Worm (Caenorhabditis elegans) whole organism, late embryonic: ENCODE results near the gene sly-1.

Experiments
- C08G9.2 ChIP-seq: sonication (generic microtip); optimal IDR thresholded peaks from 2 replicates; lab custom pipeline; 2016; ENCODE audit warnings: mild to moderate bottlenecking, missing genetic modification characterization, moderate library complexity, missing compliant biosample characterization
- C38D4.7 ChIP-seq: fragments of 200-800 bp; sonication (Bioruptor generic); optimal IDR thresholded peaks from 2 replicates; lab custom pipeline; 2018; ENCODE audit warnings: mild to moderate bottlenecking, missing genetic modification characterization, moderate library complexity, missing compliant biosample characterization
- T23F11.4 ChIP-seq: fragments of 200-800 bp; sonication (Bioruptor generic); optimal IDR thresholded peaks from 2 replicates; lab custom pipeline; 2018; ENCODE audit warnings: mild to moderate bottlenecking, missing genetic modification characterization, missing compliant biosample characterization
- Y22D7AL.16 ChIP-seq: sonication (generic microtip); optimal IDR thresholded peaks from 2 replicates; lab custom pipeline; 2016; ENCODE audit warnings: missing genetic modification characterization, missing compliant biosample characterization
- ceh-2 ChIP-seq: sonication (generic microtip); optimal IDR thresholded peaks from 2 replicates; lab custom pipeline; 2016; ENCODE audit warnings: missing genotype, missing genetic modification characterization, missing compliant biosample characterization
- ceh-24 ChIP-seq: sonication (generic microtip); optimal IDR thresholded peaks from 2 replicates; lab custom pipeline; 2016; ENCODE audit warnings: mild to moderate bottlenecking, missing genetic modification characterization, missing compliant biosample characterization
- ceh-45 ChIP-seq: fragments of 200-800 bp; sonication (Bioruptor generic); IDR thresholded peaks from 2 replicates; pipeline ENCODE4 v1.3.6; 2022; ENCODE audit warnings: missing genetic modification reagents, missing genetic modification characterization, missing compliant biosample characterization
- ceh-6 ChIP-seq: fragments of 200-800 bp; sonication (Bioruptor generic); optimal IDR thresholded peaks from 2 replicates; lab custom pipeline; 2018; ENCODE audit warnings: mild to moderate bottlenecking, missing genetic modification characterization, missing compliant biosample characterization
- ceh-9 ChIP-seq: sonication (generic microtip); optimal IDR thresholded peaks from 2 replicates; lab custom pipeline; 2016; ENCODE audit warnings: mild to moderate bottlenecking, missing genetic modification characterization, inconsistent platforms, missing compliant biosample characterization
- dmd-4 ChIP-seq: sonication (generic microtip); optimal IDR thresholded peaks from 2 replicates; lab custom pipeline; 2016; ENCODE audit warnings: borderline replicate concordance, missing genetic modification characterization, missing compliant biosample characterization
- dve-1 ChIP-seq: sonication (generic microtip); optimal IDR thresholded peaks from 2 replicates; lab custom pipeline; 2017; ENCODE audit warnings: antibody characterized with exemption, mild to moderate bottlenecking, missing genetic modification characterization, missing compliant biosample characterization
- elt-2 ChIP-seq: sonication (generic microtip); optimal IDR thresholded peaks from 2 replicates; lab custom pipeline; 2016; ENCODE audit warnings: missing genetic modification reagents, missing genetic modification characterization, missing compliant biosample characterization
- elt-4 ChIP-seq: sonication (generic microtip); optimal IDR thresholded peaks from 2 replicates; lab custom pipeline; 2016; ENCODE audit warnings: missing genetic modification characterization, missing compliant biosample characterization
- fkh-10 ChIP-seq: fragments of 150-350 bp; optimal IDR thresholded peaks from 2 replicates; lab custom pipeline; 2014; ENCODE audit warnings: missing biosample characterization, missing genetic modification reagents, missing genetic modification characterization
- fkh-6 ChIP-seq: sonication (generic microtip); optimal IDR thresholded peaks from 2 replicates; lab custom pipeline; 2016; ENCODE audit warnings: missing genetic modification characterization, missing compliant biosample characterization
- hlh-15 ChIP-seq: sonication (generic microtip); optimal IDR thresholded peaks from 2 replicates; lab custom pipeline; 2016; ENCODE audit warnings: missing genetic modification characterization, missing compliant biosample characterization
- hlh-8 ChIP-seq: sonication (generic microtip); optimal IDR thresholded peaks from 2 replicates; lab custom pipeline; 2016; ENCODE audit warnings: missing genotype, missing genetic modification characterization, missing compliant biosample characterization
- lin-11 ChIP-seq: fragments of 200-800 bp; sonication (Bioruptor generic); optimal IDR thresholded peaks from 2 replicates; lab custom pipeline; 2018; ENCODE audit warnings: mild to moderate bottlenecking, missing genetic modification characterization, missing compliant biosample characterization
- nfya-1 ChIP-seq: sonication (generic microtip); optimal IDR thresholded peaks from 2 replicates; lab custom pipeline; 2017; ENCODE audit warnings: missing genetic modification characterization, mild to moderate bottlenecking, missing compliant biosample characterization, antibody characterized with exemption, moderate library complexity
- nhr-11 ChIP-seq: fragments of 150-350 bp; optimal IDR thresholded peaks from 2 replicates; lab custom pipeline; 2014; ENCODE audit warnings: missing biosample characterization, missing genetic modification characterization
- npax-4 ChIP-seq: sonication (generic microtip); optimal IDR thresholded peaks from 2 replicates; lab custom pipeline; 2016; ENCODE audit warnings: missing genetic modification characterization, missing compliant biosample characterization
- pros-1 ChIP-seq: fragments of 150-350 bp; optimal IDR thresholded peaks from 2 replicates; lab custom pipeline; 2014; ENCODE audit warnings: missing biosample characterization, missing genetic modification reagents, missing genetic modification characterization
- ref-2 ChIP-seq: sonication (generic microtip); optimal IDR thresholded peaks from 2 replicates; lab custom pipeline; 2016; ENCODE audit warnings: missing genetic modification characterization, missing compliant biosample characterization
- rnt-1 ChIP-seq: sonication (generic microtip); optimal IDR thresholded peaks from 2 replicates; lab custom pipeline; 2016; ENCODE audit warnings: missing genetic modification characterization, missing compliant biosample characterization
- sox-2 ChIP-seq: fragments of 200-800 bp; sonication (Bioruptor generic); IDR thresholded peaks from 2 replicates; pipeline ENCODE4 v1.3.6; 2022; ENCODE audit warnings: missing genetic modification reagents, missing genetic modification characterization, missing compliant biosample characterization
- syd-9 ChIP-seq: sonication (generic microtip); optimal IDR thresholded peaks from 2 replicates; lab custom pipeline; 2016; ENCODE audit warnings: mild to moderate bottlenecking, missing genetic modification characterization, moderate library complexity, missing compliant biosample characterization
- tbx-2 ChIP-seq: sonication (generic microtip); optimal IDR thresholded peaks from 2 replicates; lab custom pipeline; 2016; ENCODE audit warnings: missing genetic modification characterization, missing compliant biosample characterization
- unc-55 ChIP-seq: sonication (generic microtip); optimal IDR thresholded peaks from 2 replicates; lab custom pipeline; 2017; ENCODE audit warnings: missing biosample characterization, missing genetic modification reagents, missing genetic modification characterization
- unc-86 ChIP-seq: sonication (generic microtip); optimal IDR thresholded peaks from 2 replicates; lab custom pipeline; 2016; ENCODE audit warnings: missing genetic modification characterization, missing compliant biosample characterization
- ztf-16 ChIP-seq: sonication (generic microtip); optimal IDR thresholded peaks from 2 replicates; lab custom pipeline; 2017; ENCODE audit warnings: missing genetic modification characterization, missing compliant biosample characterization

sly-1 gene

DNA sequence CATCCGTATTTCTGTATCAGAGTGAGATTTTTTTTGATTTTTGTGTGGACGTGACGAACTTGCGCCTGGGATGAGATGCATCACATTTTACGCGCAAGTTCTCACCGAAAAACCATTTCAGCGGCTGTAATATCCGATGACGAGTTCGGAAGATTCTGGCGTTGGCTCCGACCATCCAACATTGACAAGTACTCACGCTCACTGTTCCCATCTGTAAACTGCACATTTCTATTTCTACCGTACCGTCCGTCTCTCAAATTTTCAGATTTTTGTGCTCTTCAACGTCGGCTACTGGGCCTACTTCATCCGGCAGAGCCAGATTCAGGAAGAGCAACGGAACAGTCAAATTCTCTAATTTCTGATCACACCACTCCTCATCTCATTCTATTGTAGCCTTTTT, 20.6 kb downstream of the sly-1 start:
- no peak for TF ChIP-seq syd-9 (tag; lab: Kevin White, UChicago)
- no peak for TF ChIP-seq Y22D7AL.16 (tag; lab: Kevin White, UChicago)
- no peak for TF ChIP-seq C08G9.2 (tag; lab: Kevin White, UChicago)
- no peak for TF ChIP-seq fkh-10

DNA sequence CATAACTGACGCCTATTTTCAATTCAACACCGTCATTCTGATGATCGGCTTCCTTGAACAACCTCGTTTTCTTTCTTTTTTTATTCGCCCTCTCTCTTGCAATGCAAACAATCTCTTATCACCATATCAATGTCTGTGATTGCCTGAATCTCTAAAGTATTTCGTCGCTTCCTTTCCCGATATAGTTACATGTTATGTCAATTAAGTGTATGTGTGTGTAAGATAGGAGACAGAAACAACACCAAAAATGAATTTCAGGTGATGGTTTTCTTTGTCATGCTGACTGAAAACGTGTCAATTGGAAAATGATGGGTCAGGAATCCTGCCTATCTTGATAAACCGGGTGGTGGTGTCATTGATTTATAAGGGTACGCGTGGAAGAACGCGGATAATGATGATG, 26.5 kb downstream of the sly-1 start:
- TF ChIP-seq elt-2 (peak; percentile 74), nhr-11 (tag; lab: Kevin White, UChicago) (no peak), unc-55 (GFP tag; lab: Kevin White, UChicago) (peak; percentile 17)

DNA sequence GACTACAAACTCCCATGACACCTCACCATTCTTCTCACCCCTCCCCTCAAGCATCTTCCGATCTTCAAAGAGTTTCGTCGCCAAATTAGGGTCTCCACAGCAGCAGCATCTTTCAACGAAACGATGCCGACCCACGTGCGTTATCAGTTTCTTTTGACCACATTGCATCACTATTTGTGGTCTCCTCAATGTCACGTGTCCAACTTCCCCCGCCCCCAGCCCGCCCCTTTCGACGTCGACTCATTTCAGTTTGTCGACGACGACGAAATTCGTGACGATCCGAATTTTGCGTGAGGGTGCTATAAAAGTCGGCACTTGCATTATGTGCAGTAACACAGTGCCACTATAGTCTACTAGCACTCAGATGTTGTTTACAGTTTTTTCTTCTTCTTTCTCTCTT, 27.3 kb downstream of the sly-1 start:
- TF ChIP-seq ceh-6 = no peak
- TF ChIP-seq elt-2 = peak; percentile 57

DNA sequence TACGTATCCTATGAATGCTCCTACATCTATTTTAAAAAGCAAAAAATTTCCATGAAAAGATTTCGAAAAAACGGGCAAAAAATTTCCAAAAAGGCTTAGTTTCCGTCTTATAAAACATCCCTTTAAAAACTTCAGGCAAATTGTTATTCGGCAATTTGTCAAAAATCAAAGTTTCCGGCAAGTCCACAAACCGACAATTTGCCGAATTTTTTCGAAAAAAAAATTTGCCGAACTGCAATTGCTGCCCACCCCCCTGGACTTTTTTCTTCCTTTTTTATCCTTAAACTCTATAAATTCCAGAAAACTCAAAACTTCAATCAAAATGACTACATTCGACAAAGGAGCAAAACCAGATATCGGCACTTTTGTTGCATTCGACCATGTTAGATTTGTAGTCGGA, 28.4 kb downstream of the sly-1 start, which contains the start of gene hpd-1:
Gene hpd-1 (plus strand): TSS at position 301 of the 400 bp plus-strand sequence.
- TF ChIP-seq ztf-16 (tag; lab: Kevin White, UChicago) (no peak), lin-11 (tag; lab: Kevin White, UChicago) (no peak), syd-9 (tag; lab: Kevin White, UChicago) (no peak), tbx-2 (no peak), ceh-24 (tag; lab: Kevin White, UChicago) (no peak), dmd-4 (tag; lab: Kevin White, UChicago) (no peak), npax-4 (tag; lab: Kevin White, UChicago) (no peak), unc-86 (tag; lab: Kevin White, UChicago) (no peak), ceh-2 (no peak), ceh-9 (tag; lab: Kevin White, UChicago) (no peak), nfya-1 (tag; lab: Kevin White, UChicago) (no peak), ref-2 (tag; lab: Kevin White, UChicago) (no peak)

DNA sequence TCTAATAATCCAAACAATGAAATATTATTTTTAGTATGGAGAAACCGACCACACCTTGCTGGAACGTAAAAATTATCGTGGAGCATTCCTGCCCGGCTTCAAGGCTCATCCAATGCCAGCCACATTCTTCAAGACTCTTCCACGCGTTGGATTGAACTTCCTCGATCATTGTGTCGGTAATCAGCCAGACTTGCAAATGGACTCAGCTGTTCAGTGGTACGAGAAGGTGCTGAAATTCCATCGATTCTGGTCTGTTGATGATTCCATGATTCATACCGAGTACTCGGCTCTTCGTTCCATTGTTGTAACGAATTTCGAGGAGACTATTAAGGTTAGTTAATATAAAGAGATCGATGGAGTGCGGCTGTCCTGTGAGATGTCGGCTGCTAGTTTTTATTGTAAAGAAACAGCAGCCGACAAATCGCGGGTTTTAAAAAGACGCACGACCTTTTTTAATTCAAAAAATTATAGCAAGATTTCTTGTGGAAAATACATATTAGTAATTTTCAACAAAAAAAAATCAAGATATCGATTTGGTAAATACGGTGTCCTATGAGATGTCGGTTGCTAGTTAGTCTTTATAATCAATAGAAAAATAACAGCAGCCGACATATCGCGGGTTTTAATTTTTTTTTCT, 29.3 kb downstream of the sly-1 start:
- TF ChIP-seq pros-1 (tag; lab: Kevin White, UChicago) = no peak
- no peak for TF ChIP-seq fkh-6
- no peak for TF ChIP-seq nhr-11 (tag; lab: Kevin White, UChicago)
- TF ChIP-seq hlh-15 = no peak

DNA sequence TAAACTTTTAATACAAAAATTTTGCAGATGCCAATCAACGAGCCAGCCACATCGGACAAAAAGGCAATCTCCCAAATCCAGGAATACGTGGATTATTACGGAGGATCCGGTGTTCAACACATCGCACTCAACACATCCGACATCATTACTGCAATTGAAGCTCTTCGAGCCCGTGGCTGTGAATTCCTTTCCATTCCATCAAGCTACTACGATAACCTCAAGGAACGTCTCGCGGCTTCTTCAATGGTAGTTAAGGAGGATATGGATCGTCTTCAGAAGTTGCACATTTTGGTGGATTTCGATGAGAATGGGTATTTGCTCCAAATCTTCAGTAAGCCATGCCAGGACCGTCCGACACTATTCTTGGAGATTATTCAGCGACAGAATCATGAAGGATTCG, 30.1 kb downstream of the sly-1 start:
- TF ChIP-seq dmd-4 (tag; lab: Kevin White, UChicago) = no peak
- no peak for TF ChIP-seq dve-1 (tag; lab: Kevin White, UChicago)
- no peak for TF ChIP-seq elt-4 (tag; lab: Kevin White, UChicago)
- no peak for TF ChIP-seq sox-2 (GFP tag; lab: Robert Waterston, UW)
- TF ChIP-seq rnt-1 (tag; lab: Kevin White, UChicago) = no peak
- no peak for TF ChIP-seq Y22D7AL.16 (tag; lab: Kevin White, UChicago)
- TF ChIP-seq ceh-45 = no peak
- TF ChIP-seq C38D4.7 = no peak
- TF ChIP-seq fkh-6 = no peak
- no peak for TF ChIP-seq unc-86 (tag; lab: Kevin White, UChicago)
- no peak for TF ChIP-seq T23F11.4 (GFP tag; lab: Kevin White, UChicago)
- TF ChIP-seq nfya-1 (tag; lab: Kevin White, UChicago) = no peak
- TF ChIP-seq unc-55 (GFP tag; lab: Kevin White, UChicago) = no peak
- no peak for TF ChIP-seq hlh-8
